Worm (Caenorhabditis elegans): ENCODE results near the gene tag-123.

DNA sequence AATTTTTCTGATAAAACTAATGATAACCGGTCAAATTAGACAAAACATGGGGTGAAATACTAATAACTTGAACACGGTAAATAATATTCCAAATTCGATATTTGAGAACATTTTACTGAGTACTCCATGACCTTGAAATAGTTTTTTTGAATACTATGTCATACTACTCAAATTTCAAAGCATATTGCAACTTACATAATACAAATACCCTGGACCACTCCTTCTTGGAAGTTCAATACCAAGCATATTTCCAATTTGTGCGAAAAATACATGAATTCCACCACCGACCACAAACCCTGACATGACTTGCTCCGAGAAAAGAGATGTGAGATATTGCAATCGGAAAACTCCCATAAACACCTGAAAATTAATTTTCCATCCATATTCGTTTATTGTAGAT lies 15.0 kb downstream of the tag-123 start:
- no peak for TF ChIP-seq skn-1 (tag; optimal IDR thresholded peaks at IDR 0.05)
- no peak for TF ChIP-seq jun-1 (tag; optimal IDR thresholded peaks at IDR 0.05)
- TF ChIP-seq aly-2 (tag; optimal IDR thresholded peaks at IDR 0.05), result no peak
- TF ChIP-seq nhr-77 (tag; optimal IDR thresholded peaks at IDR 0.05), result no peak
- TF ChIP-seq lin-39 (tag; optimal IDR thresholded peaks at IDR 0.05), result no peak
- no peak for TF ChIP-seq snpc-4 (tag; optimal IDR thresholded peaks at IDR 0.05)
- no peak for TF ChIP-seq daf-12 (tag; optimal IDR thresholded peaks at IDR 0.05)
- TF ChIP-seq nhr-12 (tag; optimal IDR thresholded peaks at IDR 0.05), result no peak
- TF ChIP-seq ceh-16 (tag; optimal IDR thresholded peaks at IDR 0.05), result no peak
- no peak for TF ChIP-seq unc-39 (tag; optimal IDR thresholded peaks at IDR 0.05)
- TF ChIP-seq nhr-76 (tag; optimal IDR thresholded peaks at IDR 0.05), result no peak

Measured in whole organism, L3 larva.